Worm (Caenorhabditis elegans): ENCODE results near the gene T07G12.3.

ce11 chrIV:10505016-10505415 is 28.7 kb upstream of the T07G12.3 start:
- TF ChIP-seq M03D4.4 (tag; optimal IDR thresholded peaks at IDR 0.05) (no peak), nhr-2 (tag; optimal IDR thresholded peaks at IDR 0.05) (no peak), snpc-4 (tag; optimal IDR thresholded peaks at IDR 0.05) (no peak), mab-5 (tag; optimal IDR thresholded peaks at IDR 0.05) (no peak)

Measured in whole organism, mixed stage, embryonic.